Fruit fly (Drosophila melanogaster) whole organism, prepupa: Measurements from ENCODE around the gene CG10324.

Experiments used
- CG16779 ChIP-seq: fragments of 200-800 bp; sonication (Bioruptor generic); optimal IDR thresholded peaks from 3 replicates; lab custom pipeline; 2017; ENCODE audit warnings: missing biosample characterization, mild to moderate bottlenecking, missing genetic modification characterization
- CG31627 ChIP-seq: fragments of 200-800 bp; sonication (Bioruptor generic); optimal IDR thresholded peaks from 3 replicates; lab custom pipeline; 2016; ENCODE audit warnings: missing biosample characterization, missing genetic modification characterization
- CG6163 ChIP-seq: fragments of 200-800 bp; sonication (Bioruptor generic); IDR thresholded peaks from 3 replicates; pipeline ENCODE4 v1.3.6; 2022; ENCODE audit warnings: missing biosample characterization, missing genetic modification characterization
- CG8319 ChIP-seq: fragments of 200-800 bp; sonication (Bioruptor generic); optimal IDR thresholded peaks from 3 replicates; lab custom pipeline; 2016; ENCODE audit warnings: missing biosample characterization, missing genetic modification characterization
- Gug ChIP-seq: fragments of 200-800 bp; sonication (Bioruptor generic); IDR thresholded peaks from 2 replicates; pipeline ENCODE4 v1.3.6; 2022; ENCODE audit warnings: missing biosample characterization, missing genetic modification characterization
- Hr39 ChIP-seq: fragments of 200-800 bp; sonication (Bioruptor generic); optimal IDR thresholded peaks from 2 replicates; lab custom pipeline; 2016; ENCODE audit warnings: missing biosample characterization, missing genetic modification characterization
- dsx ChIP-seq: fragments of 200-800 bp; optimal IDR thresholded peaks from 3 replicates; lab custom pipeline; 2019; ENCODE audit warnings: missing biosample characterization, mild to moderate bottlenecking, missing genetic modification characterization, moderate library complexity; ENCODE audit not compliant: poor library complexity, severe bottlenecking
- vri ChIP-seq: fragments of 200-800 bp; sonication (Bioruptor generic); optimal IDR thresholded peaks from 3 replicates; lab custom pipeline; 2016; ENCODE audit warnings: missing biosample characterization, mild to moderate bottlenecking, missing genetic modification characterization

DNA sequence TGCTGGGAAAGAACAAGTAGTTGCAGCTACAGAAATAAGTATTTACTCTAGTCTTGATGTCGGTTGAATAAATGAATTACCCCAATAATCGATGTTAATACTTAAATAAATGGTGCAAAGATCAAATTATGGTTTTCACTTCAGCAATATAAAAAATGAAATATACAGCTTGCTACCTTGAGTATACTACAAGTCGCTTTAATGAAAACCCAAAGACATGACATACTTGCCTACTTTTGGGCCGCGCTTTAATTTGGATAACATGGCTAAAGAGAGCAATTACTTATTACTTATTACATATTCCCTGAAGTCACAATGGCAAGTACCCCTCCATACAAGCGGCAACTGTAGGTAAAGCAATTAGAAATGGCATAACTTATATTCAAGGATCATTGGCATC lies 35.6 kb downstream of the CG10324 start:
- TF ChIP-seq dsx = no peak
- TF ChIP-seq CG31627 (GFP tag; lab: Kevin White, UChicago) = no peak
- TF ChIP-seq Gug (GFP tag; lab: Robert Waterston, UW) = no peak
- no peak for TF ChIP-seq vri
- TF ChIP-seq CG6163 (GFP tag; lab: Robert Waterston, UW) = no peak
- no peak for TF ChIP-seq Hr39 (GFP tag; lab: Kevin White, UChicago)
- no peak for TF ChIP-seq CG8319
- no peak for TF ChIP-seq CG16779
